Fruit fly (Drosophila melanogaster) whole organism, embryonic: ENCODE measurements around the gene Usp1.
A peak's percentile ranks its signal among the peaks of the same experiment; 100 is the strongest.

ENCODE experiments used
- Aef1 ChIP-seq: fragments of 200-800 bp; sonication (Bioruptor generic); IDR thresholded peaks from 3 replicates; pipeline ENCODE4 v1.3.6; 2022; ENCODE audit warnings: missing biosample characterization, missing genetic modification characterization
- CG10209 ChIP-seq: fragments of 200-800 bp; sonication (Bioruptor generic); optimal IDR thresholded peaks from 3 replicates; lab custom pipeline; 2017; ENCODE audit warnings: missing biosample characterization, mild to moderate bottlenecking, missing genetic modification characterization, missing genetic modification reagents
- CG10979 ChIP-seq: fragments of 200-800 bp; sonication (Bioruptor generic); optimal IDR thresholded peaks from 2 replicates; lab custom pipeline; 2018; ENCODE audit warnings: missing biosample characterization, mild to moderate bottlenecking, missing genetic modification characterization, moderate library complexity
- CG12659 ChIP-seq: fragments of 200-800 bp; sonication (Bioruptor generic); optimal IDR thresholded peaks from 3 replicates; lab custom pipeline; 2017; ENCODE audit warnings: mild to moderate bottlenecking, missing biosample characterization, missing genetic modification reagents, missing genetic modification characterization
- CG12744 ChIP-seq: fragments of 200-800 bp; sonication (Bioruptor generic); optimal IDR thresholded peaks from 2 replicates; lab custom pipeline; 2016; ENCODE audit warnings: missing biosample characterization, missing genetic modification characterization
- CG13775 ChIP-seq: fragments of 200-800 bp; sonication (Bioruptor generic); optimal IDR thresholded peaks from 3 replicates; lab custom pipeline; 2017; ENCODE audit warnings: missing biosample characterization, mild to moderate bottlenecking, missing genetic modification characterization
- CG14710 ChIP-seq: fragments of 200-800 bp; sonication (Bioruptor generic); optimal IDR thresholded peaks from 3 replicates; lab custom pipeline; 2019; ENCODE audit warnings: missing biosample characterization, mild to moderate bottlenecking, missing genetic modification characterization, moderate library complexity
- CG14860 ChIP-seq: fragments of 200-800 bp; sonication (Bioruptor generic); IDR thresholded peaks from 3 replicates; pipeline ENCODE4 v1.3.6; 2022; ENCODE audit warnings: missing biosample characterization, missing genetic modification characterization; ENCODE audit not compliant: partially characterized antibody
- CG14965 ChIP-seq: fragments of 200-800 bp; sonication (Bioruptor generic); optimal IDR thresholded peaks from 2 replicates; lab custom pipeline; 2016; ENCODE audit warnings: missing biosample characterization, missing genetic modification characterization, borderline replicate concordance
- CG2678 ChIP-seq: fragments of 200-800 bp; sonication (Bioruptor generic); optimal IDR thresholded peaks from 3 replicates; lab custom pipeline; 2019; ENCODE audit warnings: missing biosample characterization, mild to moderate bottlenecking, missing genetic modification characterization, moderate library complexity
- CG31365 ChIP-seq: fragments of 200-800 bp; sonication (Bioruptor generic); optimal IDR thresholded peaks from 2 replicates; lab custom pipeline; 2018; ENCODE audit warnings: missing biosample characterization, mild to moderate bottlenecking, missing genetic modification characterization
- CG32532 ChIP-seq: fragments of 200-800 bp; sonication (Bioruptor generic); IDR thresholded peaks from 2 replicates; pipeline ENCODE4 v1.3.6; 2022; ENCODE audit warnings: missing biosample characterization, missing genetic modification characterization
- CG32767 ChIP-seq: fragments of 200-800 bp; sonication (Bioruptor generic); IDR thresholded peaks from 2 replicates; pipeline ENCODE4 v1.3.6; 2022; ENCODE audit warnings: missing biosample characterization, missing genetic modification characterization
- CG7357 ChIP-seq: fragments of 200-800 bp; sonication (Bioruptor generic); IDR thresholded peaks from 3 replicates; pipeline ENCODE4 v1.3.6; 2022; ENCODE audit warnings: missing biosample characterization, missing genetic modification characterization
- CG7372 ChIP-seq: fragments of 200-800 bp; sonication (Bioruptor generic); IDR thresholded peaks from 2 replicates; pipeline ENCODE4 v1.3.6; 2022; ENCODE audit warnings: missing biosample characterization, missing genetic modification characterization
- CG9727 ChIP-seq: fragments of 200-800 bp; sonication (Bioruptor generic); optimal IDR thresholded peaks from 3 replicates; lab custom pipeline; 2017; ENCODE audit warnings: missing biosample characterization, mild to moderate bottlenecking, missing genetic modification characterization
- CTCF ChIP-seq: fragments of 200-800 bp; sonication (Bioruptor generic); optimal IDR thresholded peaks from 2 replicates; lab custom pipeline; 2017; ENCODE audit warnings: missing biosample characterization, mild to moderate bottlenecking, missing genetic modification characterization, moderate library complexity
- Dll ChIP-seq: fragments of 200-800 bp; sonication (Bioruptor generic); IDR thresholded peaks from 4 replicates; pipeline ENCODE4 v1.3.6; 2022; ENCODE audit warnings: missing biosample characterization, missing genetic modification characterization; ENCODE audit not compliant: partially characterized antibody
- Dp ChIP-seq: fragments of 200-800 bp; sonication (Bioruptor generic); optimal IDR thresholded peaks from 2 replicates; lab custom pipeline; 2018; ENCODE audit warnings: missing biosample characterization, mild to moderate bottlenecking, missing genetic modification characterization, moderate library complexity
- Drgx ChIP-seq: fragments of 200-800 bp; sonication (Bioruptor generic); IDR thresholded peaks from 2 replicates; pipeline ENCODE4 v1.3.6; 2022; ENCODE audit warnings: missing biosample characterization, missing genetic modification characterization
- Ets65A ChIP-seq: fragments of 200-800 bp; sonication (Bioruptor generic); peaks from one replicate; lab custom pipeline; 2016; ENCODE audit warnings: missing biosample characterization, missing genetic modification characterization
- Hmr ChIP-seq: fragments of 200-800 bp; sonication (Bioruptor generic); optimal IDR thresholded peaks from 3 replicates; lab custom pipeline; 2017; ENCODE audit warnings: mild to moderate bottlenecking, missing biosample characterization, missing genetic modification reagents, missing genetic modification characterization
- Lhr ChIP-seq: fragments of 200-800 bp; sonication (Bioruptor generic); optimal IDR thresholded peaks from 3 replicates; lab custom pipeline; 2017; ENCODE audit warnings: mild to moderate bottlenecking, missing biosample characterization, missing genetic modification reagents, missing genetic modification characterization
- Lpt ChIP-seq: fragments of >200 bp; optimal IDR thresholded peaks from 2 replicates; lab custom pipeline; 2018; ENCODE audit warnings: missing biosample characterization, missing genetic modification characterization
- Med ChIP-seq: fragments of 200-800 bp; sonication (Bioruptor generic); peaks from one replicate; lab custom pipeline; 2016; ENCODE audit warnings: missing biosample characterization, missing genetic modification characterization, mild to moderate bottlenecking, inconsistent platforms, moderate library complexity
- Optix ChIP-seq: fragments of 200-800 bp; sonication (Bioruptor generic); IDR thresholded peaks from 3 replicates; pipeline ENCODE4 v1.3.6; 2022; ENCODE audit warnings: missing biosample characterization, missing genetic modification characterization
- Ravus ChIP-seq: fragments of 200-800 bp; sonication (Bioruptor generic); IDR thresholded peaks from 2 replicates; pipeline ENCODE4 v1.3.6; 2022; ENCODE audit warnings: missing biosample characterization, missing genetic modification characterization
- Rx ChIP-seq: fragments of 200-800 bp; sonication (Bioruptor generic); IDR thresholded peaks from 2 replicates; pipeline ENCODE4 v1.3.6; 2022; ENCODE audit warnings: missing biosample characterization, missing genetic modification characterization
- Xrp1 ChIP-seq: fragments of 200-800 bp; sonication (Bioruptor generic); IDR thresholded peaks from 2 replicates; pipeline ENCODE4 v1.3.6; 2022; ENCODE audit warnings: missing biosample characterization, missing genetic modification characterization
- YL-1 ChIP-seq: fragments of 200-800 bp; sonication (Bioruptor generic); optimal IDR thresholded peaks from 3 replicates; lab custom pipeline; 2017; ENCODE audit warnings: missing biosample characterization, mild to moderate bottlenecking, missing genetic modification characterization
- bigmax ChIP-seq: fragments of 200-800 bp; sonication (Bioruptor generic); optimal IDR thresholded peaks from 2 replicates; lab custom pipeline; 2018; ENCODE audit warnings: missing biosample characterization, mild to moderate bottlenecking, missing genetic modification characterization
- cas ChIP-seq: fragments of 200-800 bp; sonication (Bioruptor generic); IDR thresholded peaks from 2 replicates; pipeline ENCODE4 v1.3.6; 2022; ENCODE audit warnings: missing biosample characterization, missing genetic modification characterization
- chif ChIP-seq, 2 experiments: fragments of 200-800 bp; sonication (Bioruptor generic); optimal IDR thresholded peaks; 3 replicates each; lab custom pipeline; 2016; ENCODE audit warnings: missing biosample characterization in 2 of 2, missing genetic modification characterization in 2 of 2
- corto ChIP-seq: fragments of 200-800 bp; sonication (Bioruptor generic); optimal IDR thresholded peaks from 2 replicates; lab custom pipeline; 2016; ENCODE audit warnings: missing biosample characterization, mild to moderate bottlenecking, missing genetic modification characterization, moderate library complexity
- dati ChIP-seq: fragments of 200-800 bp; sonication (Bioruptor generic); IDR thresholded peaks from 2 replicates; pipeline ENCODE4 v1.3.6; 2022; ENCODE audit warnings: missing biosample characterization, missing genetic modification characterization
- emc ChIP-seq: fragments of 200-800 bp; sonication (Bioruptor generic); optimal IDR thresholded peaks from 2 replicates; lab custom pipeline; 2016; ENCODE audit warnings: missing biosample characterization, missing genetic modification characterization
- ems ChIP-seq: fragments of 200-800 bp; sonication (Bioruptor generic); optimal IDR thresholded peaks from 3 replicates; lab custom pipeline; 2016; ENCODE audit warnings: missing biosample characterization, missing genetic modification characterization
- fd102C ChIP-seq: fragments of 200-800 bp; sonication (Bioruptor generic); optimal IDR thresholded peaks from 2 replicates; lab custom pipeline; 2018; ENCODE audit warnings: missing biosample characterization, mild to moderate bottlenecking, missing genetic modification characterization, moderate library complexity
- gfzf ChIP-seq: fragments of 200-800 bp; sonication (Bioruptor generic); optimal IDR thresholded peaks from 2 replicates; lab custom pipeline; 2016; ENCODE audit warnings: missing biosample characterization, mild to moderate bottlenecking, missing genetic modification characterization, moderate library complexity
- gsb ChIP-seq: fragments of 200-800 bp; sonication (Bioruptor generic); IDR thresholded peaks from 2 replicates; pipeline ENCODE4 v1.3.6; 2022; ENCODE audit warnings: missing biosample characterization, missing genetic modification characterization
- hkb ChIP-seq, 2 experiments: fragments of 200-800 bp in 1 of 2; fragments of >200 bp in 1 of 2; sonication (Bioruptor generic) in 1 of 2; IDR thresholded peaks in 1 of 2; optimal IDR thresholded peaks in 1 of 2; 2 replicates each; pipeline versions ENCODE4 v1.3.6 to Lab custom; 2017 to 2022; ENCODE audit warnings: missing biosample characterization in 1 of 2, missing genetic modification characterization in 1 of 2
- hth ChIP-seq: fragments of >200 bp; optimal IDR thresholded peaks from 2 replicates; lab custom pipeline; 2017; ENCODE audit warnings: inconsistent platforms
- nmo ChIP-seq: fragments of 200-800 bp; sonication (Bioruptor generic); optimal IDR thresholded peaks from 2 replicates; lab custom pipeline; 2018; ENCODE audit warnings: missing biosample characterization, mild to moderate bottlenecking, missing genetic modification characterization, moderate library complexity
- org-1 ChIP-seq: fragments of 200-800 bp; sonication (Bioruptor generic); optimal IDR thresholded peaks from 2 replicates; lab custom pipeline; 2017; ENCODE audit warnings: missing biosample characterization, missing genetic modification characterization
- pnt ChIP-seq: fragments of 200-800 bp; sonication (Bioruptor generic); optimal IDR thresholded peaks from 3 replicates; lab custom pipeline; 2016; ENCODE audit warnings: missing biosample characterization, missing genetic modification characterization
- ro ChIP-seq: fragments of 200-800 bp; sonication (Bioruptor generic); IDR thresholded peaks from 2 replicates; pipeline ENCODE4 v1.3.6; 2022; ENCODE audit warnings: missing biosample characterization, missing genetic modification characterization
- tap ChIP-seq: fragments of 200-800 bp; optimal IDR thresholded peaks from 3 replicates; lab custom pipeline; 2019; ENCODE audit warnings: missing biosample characterization, mild to moderate bottlenecking, missing genetic modification characterization, moderate library complexity
- wek ChIP-seq: fragments of 200-800 bp; sonication (Bioruptor generic); optimal IDR thresholded peaks from 3 replicates; lab custom pipeline; 2018; ENCODE audit warnings: missing biosample characterization, mild to moderate bottlenecking, missing genetic modification characterization, moderate library complexity

Gene Usp1

dm6 chr3R:29250272-29251018 lies 21.5 kb downstream of the Usp1 start, which contains the start of gene SP1029 (continued):
- TF ChIP-seq corto (GFP tag; lab: Kevin White, UChicago) (no peak), CG7372 (GFP tag; lab: Robert Waterston, UW) (peak; percentile 73; the same call in 1 of the 2 replicates), Optix (GFP tag; lab: Robert Waterston, UW) (0 out of 3 replicates have a peak, but pooled peaks have one; percentile 12), Med (GFP tag; lab: Kevin White, UChicago) (peak; percentile 51), Ets65A (peak; percentile 39), Drgx (GFP tag; lab: Robert Waterston, UW) (peak; percentile 36; the same call in 1 of the 2 replicates), CG31365 (tag; lab: Kevin White, UChicago) (no peak), tap (tag; lab: Kevin White, UChicago) (no peak)

- TF ChIP-seq Dp (GFP tag; lab: Kevin White, UChicago): peak; percentile 93
- TF ChIP-seq gsb (GFP tag; lab: Robert Waterston, UW): no peak
- peak; percentile 58; the same call in 1 of the 3 replicates for TF ChIP-seq CG14860
- peak; percentile 11 for TF ChIP-seq nmo (GFP tag; lab: Kevin White, UChicago)
- no peak for TF ChIP-seq CG14965
- peak; percentile 13 for TF ChIP-seq CG10209 (GFP tag; lab: Kevin White, UChicago)
- no peak for TF ChIP-seq CG32767
- peak; percentile 36 for TF ChIP-seq CG14710 (tag; lab: Kevin White, UChicago)
- TF ChIP-seq ro: no peak
- TF ChIP-seq Ravus: no peak
- TF ChIP-seq ems (GFP tag; lab: Kevin White, UChicago): no peak
- TF ChIP-seq CG12659 (GFP tag; lab: Kevin White, UChicago): peak; percentile 36
- no peak for TF ChIP-seq bigmax (GFP tag; lab: Kevin White, UChicago)
- TF ChIP-seq hkb (optimal IDR thresholded peaks at IDR 0.05; lab: Kevin White, UChicago): no peak
- peak; percentile 31; the same call in 1 of the 2 replicates for TF ChIP-seq hkb (GFP tag; IDR thresholded peaks at IDR 0.05; lab: Robert Waterston, UW)
- no peak for TF ChIP-seq dati (GFP tag; lab: Robert Waterston, UW)
- peak; percentile 8 for TF ChIP-seq CG12744
- TF ChIP-seq Lpt: no peak
- no peak for TF ChIP-seq CG7357
- no peak for TF ChIP-seq emc
- TF ChIP-seq Xrp1 (GFP tag; lab: Robert Waterston, UW): peak; percentile 39; the same call in 1 of the 2 replicates
- TF ChIP-seq Lhr: peak; percentile 15
- TF ChIP-seq pnt (GFP tag; lab: Kevin White, UChicago): no peak
- no peak for TF ChIP-seq CG2678
- TF ChIP-seq gfzf (GFP tag; lab: Kevin White, UChicago): peak; percentile 2
- peak in 1 of 2 experiments; percentile 27 for TF ChIP-seq chif (GFP tag; optimal IDR thresholded peaks at IDR 0.05; lab: Kevin White, UChicago)
- no peak for TF ChIP-seq org-1 (GFP tag; lab: Kevin White, UChicago)
- peak; percentile 16 for TF ChIP-seq CG13775
- TF ChIP-seq wek (GFP tag; lab: Kevin White, UChicago): no peak
- TF ChIP-seq hth (lab: Kevin White, UChicago): no peak
- peak; percentile 98 for TF ChIP-seq CTCF (GFP tag; lab: Kevin White, UChicago)
- TF ChIP-seq cas (GFP tag; lab: Robert Waterston, UW): no peak
- no peak; the same call in 1 of the 2 replicates for TF ChIP-seq Rx
- TF ChIP-seq YL-1 (GFP tag; lab: Kevin White, UChicago): no peak
- peak; percentile 1 for TF ChIP-seq fd102C (GFP tag; lab: Kevin White, UChicago)
- peak; percentile 66; the same call in 1 of the 2 replicates for TF ChIP-seq CG32532 (GFP tag; lab: Robert Waterston, UW)
- peak; percentile 29 for TF ChIP-seq CG9727 (GFP tag; lab: Kevin White, UChicago)
- TF ChIP-seq CG10979 (tag; lab: Kevin White, UChicago): peak; percentile 8
- TF ChIP-seq Aef1 (GFP tag; lab: Robert Waterston, UW): no peak; the same call in 2 of the 3 replicates
- peak; percentile 12 for TF ChIP-seq Hmr
- TF ChIP-seq Dll (GFP tag; lab: Robert Waterston, UW): peak; percentile 93
Observed at dm6 chr3R:29251418-29251817, 22.5 kb downstream of the Usp1 start.
